Worm (Caenorhabditis elegans): Measurements from ENCODE around the gene mpst-3.

ce11 chrV:14847291-14847915, 48.0 kb upstream of the mpst-3 start, which contains the start of gene ret-1:
- TF ChIP-seq unc-62 (GFP tag; optimal IDR thresholded peaks at IDR 0.05), result peak; percentile 73
- TF ChIP-seq unc-120 (tag; optimal IDR thresholded peaks at IDR 0.05; ENCODE audit: poor library complexity, severe bottlenecking), result peak; percentile 69
